Fruit fly (Drosophila melanogaster): ENCODE measurements around the gene CG11756.

DNA sequence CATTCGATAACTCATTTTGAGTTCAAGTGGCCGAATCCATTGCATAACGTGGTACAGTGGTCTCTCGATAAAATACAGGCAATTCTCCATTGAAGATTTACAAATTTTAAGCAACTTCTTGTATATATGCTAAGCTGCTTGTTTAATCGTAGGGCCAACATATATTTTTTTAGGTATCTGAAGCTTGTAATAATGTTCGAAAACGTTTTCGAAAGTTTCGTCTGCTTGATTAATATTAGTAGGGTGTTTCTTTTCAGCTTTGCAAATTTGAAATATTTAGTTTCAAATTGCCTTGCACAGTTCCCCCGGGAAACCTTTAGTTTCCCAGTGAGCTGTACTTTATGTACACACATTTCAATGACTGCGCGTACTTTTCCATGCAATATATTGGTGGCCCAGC is 31.8 kb downstream of the CG11756 start:
- TF ChIP-seq psq (optimal IDR thresholded peaks at IDR 0.05): no peak
- no peak for TF ChIP-seq CG8478 (optimal IDR thresholded peaks at IDR 0.05)
- TF ChIP-seq EcR (GFP tag; optimal IDR thresholded peaks at IDR 0.05): no peak
- no peak for TF ChIP-seq pan (optimal IDR thresholded peaks at IDR 0.05)
- no peak for TF ChIP-seq usp (GFP tag; optimal IDR thresholded peaks at IDR 0.05)
